Worm (Caenorhabditis elegans) whole organism, young adult: ENCODE results near the gene srlf-20.

Experiments
- ZK185.1 ChIP-seq: sonication (generic microtip); optimal IDR thresholded peaks from 2 replicates; lab custom pipeline; 2016; ENCODE audit warnings: mild to moderate bottlenecking, missing genetic modification characterization, missing compliant biosample characterization; ENCODE audit not compliant: poor library complexity, severe bottlenecking
- ceh-91 ChIP-seq: fragments of 200-800 bp; sonication (Bioruptor generic); IDR thresholded peaks from 2 replicates; pipeline ENCODE4 v1.3.6; 2022; ENCODE audit warnings: missing genetic modification reagents, missing genetic modification characterization, missing compliant biosample characterization
- madf-10 ChIP-seq: sonication (generic microtip); optimal IDR thresholded peaks from 2 replicates; lab custom pipeline; 2016; ENCODE audit warnings: mild to moderate bottlenecking, missing genetic modification characterization, missing compliant biosample characterization
- unc-62 ChIP-seq: fragments of 150-350 bp; optimal IDR thresholded peaks from 2 replicates; lab custom pipeline; 2014; ENCODE audit warnings: missing biosample characterization, missing genetic modification reagents, missing genetic modification characterization
- zim-3 ChIP-seq: sonication (generic microtip); optimal IDR thresholded peaks from 2 replicates; lab custom pipeline; 2017; ENCODE audit warnings: mild to moderate bottlenecking, missing genetic modification characterization, moderate library complexity, missing compliant biosample characterization
- ztf-3 ChIP-seq: fragments of 200-800 bp; sonication (Bioruptor generic); optimal IDR thresholded peaks from 2 replicates; lab custom pipeline; 2018; ENCODE audit warnings: mild to moderate bottlenecking, missing genetic modification characterization, missing compliant biosample characterization

DNA sequence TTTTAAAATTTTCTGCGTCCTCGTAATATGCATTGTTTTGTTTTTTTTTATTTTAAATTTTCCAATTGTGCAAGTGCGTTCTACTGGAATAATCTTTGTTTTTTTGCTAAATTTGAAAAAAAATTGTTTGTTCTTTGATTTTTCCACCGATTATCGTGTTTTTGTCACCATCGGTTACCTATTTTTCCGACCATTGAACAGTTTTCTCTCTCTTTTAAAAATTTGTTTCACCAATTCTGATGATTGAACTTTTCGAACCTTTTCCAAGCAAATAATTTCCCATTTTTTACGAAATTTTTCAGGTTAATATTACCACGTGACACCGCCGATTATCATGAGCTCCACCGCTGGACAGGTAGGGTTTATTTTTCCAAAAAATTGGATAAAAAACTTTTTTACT is 17.7 kb downstream of the srlf-20 start, which contains the start of gene adh-5:
- TF ChIP-seq ZK185.1 (tag; lab: Kevin White, UChicago) = no peak
- no peak for TF ChIP-seq zim-3
- TF ChIP-seq unc-62 (GFP tag; lab: Kevin White, UChicago) = no peak
- TF ChIP-seq ceh-91 = no peak
- no peak for TF ChIP-seq ztf-3
- TF ChIP-seq madf-10 = no peak
